Worm (Caenorhabditis elegans): ENCODE results near the gene C10A4.4.

ce11 chrX:7397935-7398334 lies 3.0 kb upstream of the C10A4.4 start, which contains the start of gene C10A4.13:
- TF ChIP-seq nhr-6 (tag; optimal IDR thresholded peaks at IDR 0.05) (no peak), snpc-1.2 (GFP tag; IDR thresholded peaks at IDR 0.05) (no peak), aly-2 (tag; optimal IDR thresholded peaks at IDR 0.05) (no peak), nhr-237 (tag; optimal IDR thresholded peaks at IDR 0.05) (no peak), mep-1 (tag; optimal IDR thresholded peaks at IDR 0.05) (no peak), pqm-1 (tag; optimal IDR thresholded peaks at IDR 0.05) (no peak)

Measured in whole organism, L4 larva.